Worm (Caenorhabditis elegans) whole organism, L1 larva: ENCODE measurements around the gene vha-2.

Source experiments
- C34B4.2 ChIP-seq: sonication (generic microtip); optimal IDR thresholded peaks from 2 replicates; lab custom pipeline; 2017; ENCODE audit warnings: mild to moderate bottlenecking, missing genetic modification characterization, missing compliant biosample characterization
- F16B12.6 ChIP-seq: fragments of 150-350 bp; optimal IDR thresholded peaks from 2 replicates; lab custom pipeline; 2014; ENCODE audit warnings: missing biosample characterization, missing genetic modification characterization
- Y116A8C.19 ChIP-seq: sonication (generic microtip); optimal IDR thresholded peaks from 2 replicates; lab custom pipeline; 2016; ENCODE audit warnings: missing compliant biosample characterization, missing genetic modification characterization, borderline replicate concordance
- aha-1 ChIP-seq: fragments of 150-350 bp; optimal IDR thresholded peaks from 2 replicates; lab custom pipeline; 2014; ENCODE audit warnings: missing biosample characterization, missing genetic modification characterization
- ama-1 ChIP-seq: fragments of 150-350 bp; optimal IDR thresholded peaks from 2 replicates; lab custom pipeline; 2014
- blmp-1 ChIP-seq: fragments of 150-350 bp; optimal IDR thresholded peaks from 2 replicates; lab custom pipeline; 2014; ENCODE audit warnings: missing biosample characterization, missing genetic modification characterization
- ces-1 ChIP-seq: fragments of 150-350 bp; optimal IDR thresholded peaks from 2 replicates; lab custom pipeline; 2014; ENCODE audit warnings: missing biosample characterization, missing genetic modification reagents, missing genetic modification characterization
- efl-1 ChIP-seq, 4 experiments: fragments of 150-350 bp; optimal IDR thresholded peaks in 3 of 4; peaks in 1 of 4; 1 replicate in 1 of 4; 2 replicates in 3 of 4; lab custom pipeline; 2014; ENCODE audit warnings: missing biosample characterization in 2 of 4, missing genetic modification characterization in 2 of 4, missing genetic modification reagents in 2 of 4
- efl-3 ChIP-seq: fragments of 200-800 bp; sonication (Bioruptor generic); optimal IDR thresholded peaks from 2 replicates; lab custom pipeline; 2018; ENCODE audit warnings: mild to moderate bottlenecking, missing genetic modification characterization, missing compliant biosample characterization
- elt-2 ChIP-seq: sonication (generic microtip); optimal IDR thresholded peaks from 2 replicates; lab custom pipeline; 2016; ENCODE audit warnings: missing genetic modification characterization, mild to moderate bottlenecking, inconsistent platforms, missing compliant biosample characterization, missing genetic modification reagents
- elt-3 ChIP-seq, 6 experiments: fragments of 150-350 bp in 1 of 6; sonication (generic microtip); optimal IDR thresholded peaks; 2 replicates each; lab custom pipeline; 2017 to 2018; ENCODE audit warnings: missing biosample characterization in 6 of 6, missing genetic modification characterization in 6 of 6, inconsistent platforms in 1 of 6
- ets-5 ChIP-seq: fragments of 200-800 bp; sonication (Bioruptor generic); IDR thresholded peaks from 2 replicates; pipeline ENCODE4 v1.3.6; 2022; ENCODE audit warnings: missing genetic modification characterization, missing compliant biosample characterization
- fkh-10 ChIP-seq: sonication (generic microtip); optimal IDR thresholded peaks from 2 replicates; lab custom pipeline; 2017; ENCODE audit warnings: missing biosample characterization, missing genetic modification reagents, missing genetic modification characterization
- fkh-4 ChIP-seq: sonication (generic microtip); optimal IDR thresholded peaks from 2 replicates; lab custom pipeline; 2016; ENCODE audit warnings: missing compliant biosample characterization, missing genetic modification characterization, borderline replicate concordance
- irx-1 ChIP-seq: sonication (generic microtip); optimal IDR thresholded peaks from 2 replicates; lab custom pipeline; 2016; ENCODE audit warnings: missing genetic modification characterization, missing compliant biosample characterization
- lin-13 ChIP-seq: fragments of 150-350 bp; optimal IDR thresholded peaks from 2 replicates; lab custom pipeline; 2014; ENCODE audit warnings: missing biosample characterization, missing genetic modification reagents, missing genetic modification characterization
- lin-14 ChIP-seq: fragments of 200-800 bp; sonication (Bioruptor generic); optimal IDR thresholded peaks from 2 replicates; lab custom pipeline; 2018; ENCODE audit warnings: mild to moderate bottlenecking, missing genetic modification characterization, moderate library complexity, missing compliant biosample characterization
- lin-15B ChIP-seq: fragments of 150-350 bp; sonication (generic microtip); optimal IDR thresholded peaks from 3 replicates; lab custom pipeline; 2014; ENCODE audit warnings: missing biosample characterization, missing genetic modification characterization
- lin-35 ChIP-seq, 2 experiments: fragments of 150-350 bp; optimal IDR thresholded peaks; 2 replicates each; lab custom pipeline; 2014; ENCODE audit warnings: missing biosample characterization in 2 of 2, missing genetic modification characterization in 2 of 2, missing genetic modification reagents in 2 of 2
- lir-3 ChIP-seq: sonication (generic microtip); optimal IDR thresholded peaks from 2 replicates; lab custom pipeline; 2016; ENCODE audit warnings: mild to moderate bottlenecking, missing genetic modification characterization, moderate library complexity, missing compliant biosample characterization; ENCODE audit not compliant: poor library complexity
- mab-9 ChIP-seq: fragments of 200-800 bp; sonication (Bioruptor generic); IDR thresholded peaks from 2 replicates; pipeline ENCODE4 v1.3.6; 2022; ENCODE audit warnings: missing genetic modification reagents, missing genetic modification characterization, missing compliant biosample characterization
- mep-1 ChIP-seq: fragments of 150-350 bp; optimal IDR thresholded peaks from 2 replicates; lab custom pipeline; 2014; ENCODE audit warnings: missing biosample characterization, missing genetic modification characterization
- nhr-11 ChIP-seq: fragments of 150-350 bp; optimal IDR thresholded peaks from 2 replicates; lab custom pipeline; 2014; ENCODE audit warnings: missing biosample characterization, missing genetic modification characterization
- nhr-20 ChIP-seq: sonication (generic microtip); optimal IDR thresholded peaks from 2 replicates; lab custom pipeline; 2016; ENCODE audit warnings: mild to moderate bottlenecking, missing genetic modification characterization, missing compliant biosample characterization
- nhr-28 ChIP-seq: fragments of 150-350 bp; optimal IDR thresholded peaks from 2 replicates; lab custom pipeline; 2014; ENCODE audit warnings: missing biosample characterization, missing genetic modification characterization
- nhr-71 ChIP-seq: sonication (generic microtip); optimal IDR thresholded peaks from 2 replicates; lab custom pipeline; 2016; ENCODE audit warnings: mild to moderate bottlenecking, missing genetic modification characterization, moderate library complexity, missing compliant biosample characterization
- nhr-90 ChIP-seq: sonication (generic microtip); optimal IDR thresholded peaks from 2 replicates; lab custom pipeline; 2016; ENCODE audit warnings: mild to moderate bottlenecking, missing genetic modification characterization, missing compliant biosample characterization; ENCODE audit not compliant: poor library complexity
- pag-3 ChIP-seq: sonication (generic microtip); optimal IDR thresholded peaks from 2 replicates; lab custom pipeline; 2017; ENCODE audit warnings: missing genetic modification characterization, mild to moderate bottlenecking, missing compliant biosample characterization, antibody characterized with exemption, borderline replicate concordance; ENCODE audit not compliant: insufficient read depth
- skn-1 ChIP-seq: fragments of 150-350 bp; optimal IDR thresholded peaks from 2 replicates; lab custom pipeline; 2014; ENCODE audit warnings: missing biosample characterization, missing genetic modification characterization
- unc-30 ChIP-seq: sonication (generic microtip); optimal IDR thresholded peaks from 2 replicates; lab custom pipeline; 2017; ENCODE audit warnings: missing biosample characterization, missing genetic modification characterization
- unc-86 ChIP-seq: sonication (generic microtip); optimal IDR thresholded peaks from 2 replicates; lab custom pipeline; 2016; ENCODE audit warnings: missing genetic modification characterization, missing compliant biosample characterization
- zip-4 ChIP-seq: fragments of 200-800 bp; sonication (Bioruptor generic); optimal IDR thresholded peaks from 2 replicates; lab custom pipeline; 2018; ENCODE audit warnings: mild to moderate bottlenecking, missing genetic modification characterization, moderate library complexity, missing compliant biosample characterization

Gene vha-2

ce11 chrIII:9783133-9783590 is 1.2 kb downstream of the vha-2 start (continued):
- TF ChIP-seq unc-30 (tag; lab: Kevin White, UChicago) (no peak), irx-1 (tag; lab: Kevin White, UChicago) (no peak), elt-2 (tag; lab: Kevin White, UChicago) (peak; percentile 19), ces-1 (no peak), ets-5 (GFP tag; lab: Robert Waterston, UW) (no peak), ama-1 (peak; percentile 33), lin-15B (tag; lab: Kevin White, UChicago) (no peak), lin-14 (no peak), C34B4.2 (tag; lab: Kevin White, UChicago) (no peak), nhr-90 (tag; lab: Kevin White, UChicago) (peak; percentile 36), elt-3 (tag; optimal IDR thresholded peaks at IDR 0.05; lab: Kevin White, UChicago) (peak in 1 of 6 experiments; percentile 16)
- TF ChIP-seq, all 84 proteins: peak for 15

DNA sequence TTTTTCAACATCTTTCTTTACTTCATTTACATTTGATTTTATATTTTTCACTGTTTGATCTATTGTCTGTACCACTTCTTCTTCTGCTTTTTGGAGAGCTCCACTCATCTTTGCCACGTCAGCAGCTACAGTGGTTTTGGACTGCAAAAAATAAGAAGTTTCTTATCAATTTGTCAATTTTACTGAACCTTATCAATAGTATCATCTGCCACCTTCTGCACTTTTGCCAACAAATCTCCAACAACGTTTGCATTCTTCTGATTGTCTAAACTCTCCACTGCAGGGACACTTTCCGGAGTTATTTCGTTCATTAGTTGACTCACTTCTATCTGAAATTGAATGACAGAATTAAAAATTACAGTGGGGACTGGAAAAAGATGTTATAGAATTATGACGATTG is 4.8 kb downstream of the vha-2 start:
- TF ChIP-seq lir-3 (tag; lab: Kevin White, UChicago) (no peak), lin-13 (GFP tag; lab: Kevin White, UChicago) (no peak), pag-3 (tag; lab: Kevin White, UChicago) (no peak), fkh-4 (tag; lab: Kevin White, UChicago) (no peak), elt-2 (tag; lab: Kevin White, UChicago) (peak; percentile 56), lin-35 (GFP tag; optimal IDR thresholded peaks at IDR 0.05; lab: Kevin White, UChicago) (peak in 1 of 2 experiments; percentile 15), mep-1 (tag; lab: Kevin White, UChicago) (no peak), aha-1 (tag; lab: Kevin White, UChicago) (no peak), blmp-1 (tag; lab: Kevin White, UChicago) (no peak), zip-4 (no peak)

DNA sequence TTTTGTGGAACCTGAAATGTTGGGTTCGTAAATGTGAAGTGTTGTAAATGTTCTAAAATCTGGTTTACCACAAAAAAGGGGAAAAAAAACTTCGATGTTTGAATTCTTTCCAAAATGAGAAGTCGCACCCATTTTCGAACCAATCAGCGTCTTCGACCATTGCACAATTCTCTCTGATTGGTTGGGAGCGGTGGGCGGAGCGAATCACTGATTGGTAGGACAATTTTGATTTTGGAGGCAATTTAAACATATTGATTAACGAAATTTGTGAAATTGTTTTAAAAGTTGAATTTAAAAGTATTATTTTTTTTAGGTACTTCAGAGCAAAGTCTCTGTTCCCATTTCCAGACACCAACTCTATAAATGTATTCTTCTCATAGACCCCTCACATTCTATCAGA is 7.1 kb downstream of the vha-2 start:
- TF ChIP-seq nhr-20 (tag; lab: Kevin White, UChicago) (no peak), nhr-28 (tag; lab: Kevin White, UChicago) (no peak), efl-1 (optimal IDR thresholded peaks at IDR 0.05; lab: Kevin White, UChicago) (no peak), efl-1 (GFP tag; optimal IDR thresholded peaks at IDR 0.05 in 1 of 2; lab: Kevin White, UChicago) (peak in 1 of 2 experiments; percentile 51), unc-86 (tag; lab: Kevin White, UChicago) (no peak), aha-1 (tag; lab: Kevin White, UChicago) (no peak), mab-9 (GFP tag; lab: Robert Waterston, UW) (no peak)

DNA sequence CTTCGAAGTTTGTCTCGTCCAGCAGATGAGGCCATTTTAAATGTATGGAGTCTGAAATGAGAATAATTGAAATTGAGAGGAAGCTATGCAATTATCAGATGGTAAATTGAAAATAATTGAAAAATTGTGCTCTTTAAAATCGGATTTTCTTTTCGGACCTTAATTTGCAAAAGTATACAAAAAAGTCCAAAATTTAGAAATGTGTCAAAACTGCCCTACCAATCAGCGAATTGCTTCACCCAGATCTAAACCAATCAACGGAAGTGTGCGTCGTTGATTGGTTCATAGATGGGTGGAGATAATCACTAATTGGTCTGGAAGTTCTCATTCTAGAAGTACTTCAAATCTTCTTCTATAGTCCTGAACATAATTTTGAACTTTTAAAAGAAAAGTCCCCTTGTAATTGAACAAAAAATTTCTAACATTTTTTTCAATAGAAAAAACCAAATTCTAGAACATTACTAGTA is 7.7 kb downstream of the vha-2 start, which contains the start of gene R10E11.5:
Gene R10E11.5, minus strand, starts transcription at position 51 of the 467 bp plus-strand sequence.
- TF ChIP-seq Y116A8C.19 (no peak), zip-4 (no peak), nhr-11 (tag; lab: Kevin White, UChicago) (no peak), efl-3 (GFP tag; lab: Kevin White, UChicago) (no peak), mep-1 (tag; lab: Kevin White, UChicago) (no peak), skn-1 (no peak), nhr-71 (tag; lab: Kevin White, UChicago) (no peak), irx-1 (tag; lab: Kevin White, UChicago) (no peak), F16B12.6 (tag; lab: Kevin White, UChicago) (no peak), fkh-10 (GFP tag; lab: Kevin White, UChicago) (no peak)
